Worm (Caenorhabditis elegans): Measurements from ENCODE around the gene srh-130.

DNA sequence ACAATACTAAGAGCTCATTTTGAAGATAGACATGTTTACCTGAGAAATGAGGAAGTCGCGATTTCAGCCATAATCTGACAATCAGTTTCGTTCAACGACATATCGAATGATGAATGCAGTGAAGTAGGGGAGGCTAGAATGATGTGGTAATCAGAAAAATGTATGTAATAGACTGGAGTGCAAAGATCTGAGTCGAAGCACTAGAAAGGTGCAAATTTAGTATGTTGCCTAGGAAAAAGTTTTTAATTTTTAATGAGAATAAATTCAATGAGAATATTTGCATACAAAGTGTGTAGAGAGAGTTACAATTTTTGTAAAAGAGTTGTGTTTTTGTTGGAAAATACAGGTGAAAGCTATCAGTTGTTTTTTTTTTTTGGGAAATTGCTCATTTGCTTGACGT, 46.0 kb upstream of the srh-130 start, which contains the start of gene srab-2:
- TF ChIP-seq unc-130 (GFP tag; optimal IDR thresholded peaks at IDR 0.05) (no peak), K12H6.12 (tag; optimal IDR thresholded peaks at IDR 0.05) (no peak), hrde-1 (tag; optimal IDR thresholded peaks at IDR 0.05; ENCODE audit: borderline replicate concordance) (no peak), pha-4 (tag; optimal IDR thresholded peaks at IDR 0.05) (no peak), unc-62 (GFP tag; optimal IDR thresholded peaks at IDR 0.05) (no peak), F22D6.2 (tag; optimal IDR thresholded peaks at IDR 0.05) (no peak)

All from whole organism, young adult.